Worm (Caenorhabditis elegans): ENCODE measurements around the gene chil-6.
"Not testable (repeated sequence)": the region's sequence is repeated elsewhere in the genome, so short reads cannot be mapped to it uniquely, and the experiment has no call there.

The chil-6 gene

DNA sequence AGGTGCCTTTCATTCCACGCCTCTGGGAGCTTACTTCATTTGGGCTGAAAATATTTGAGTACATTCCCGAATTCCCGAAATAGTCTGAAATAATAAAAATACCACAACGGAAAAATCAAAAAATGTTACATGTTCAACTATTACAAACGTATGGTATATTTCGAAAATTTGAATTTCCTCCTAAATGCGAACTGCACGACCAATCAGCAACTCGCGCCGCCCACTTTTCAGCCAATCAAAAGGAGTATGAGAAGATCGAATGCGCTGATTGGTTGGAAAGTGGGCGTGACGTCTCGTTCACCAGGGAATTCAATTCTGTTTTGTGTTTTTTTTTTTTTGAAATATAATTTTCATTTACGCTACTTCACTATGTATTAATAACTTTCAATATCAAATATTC, 11.0 kb upstream of the chil-6 start, which contains the start of gene old-1:
old-1 (minus strand) TSS at position 50 of the 400 bp plus-strand sequence.
- TF ChIP-seq lin-39 (tag; optimal IDR thresholded peaks at IDR 0.05) = no peak
- peak; percentile 51 for TF ChIP-seq nfya-1 (tag; optimal IDR thresholded peaks at IDR 0.05; ENCODE audit: insufficient read depth)
- TF ChIP-seq unc-62 (GFP tag; optimal IDR thresholded peaks at IDR 0.05) = no peak
- no peak for TF ChIP-seq unc-39 (tag; optimal IDR thresholded peaks at IDR 0.05)
- no peak for TF ChIP-seq pha-4 (tag; optimal IDR thresholded peaks at IDR 0.05)

ce11 chrII:9868207-9868606, 10.5 kb upstream of the chil-6 start:
- TF ChIP-seq unc-62 (GFP tag; optimal IDR thresholded peaks at IDR 0.05) = no peak
- no peak for TF ChIP-seq elt-1 (tag; optimal IDR thresholded peaks at IDR 0.05)

DNA sequence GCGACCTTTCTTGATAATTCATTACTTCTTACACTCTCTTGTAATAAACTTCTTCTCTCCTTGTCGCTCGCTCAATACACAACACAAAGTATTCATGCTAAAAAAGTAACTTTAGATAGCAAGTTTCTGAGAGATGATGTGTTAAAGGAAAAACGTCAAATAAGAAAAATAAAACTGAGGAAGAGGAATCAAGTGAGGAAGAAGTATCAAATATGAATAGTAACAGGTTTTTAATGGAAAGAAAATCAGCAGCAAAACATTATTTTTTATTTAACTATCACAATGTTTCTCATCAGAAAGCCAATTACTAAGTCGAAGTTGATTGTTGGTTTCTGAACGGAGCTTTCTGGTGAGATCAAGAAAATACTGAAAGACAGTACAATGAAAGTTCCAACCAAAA, 8.7 kb upstream of the chil-6 start, which contains the start of gene chil-1:
chil-1 (minus strand) TSS at position 101 of the 400 bp plus-strand sequence.
- not testable (repeated sequence) for TF ChIP-seq pqm-1, jun-1, elt-1 (tag; optimal IDR thresholded peaks at IDR 0.05)

ce11 chrII:9862147-9862546, 4.5 kb upstream of the chil-6 start, which contains the start of gene C08H9.18:
Gene C08H9.18, minus strand, starts transcription at chrII:9862247.
- no peak for TF ChIP-seq egl-27 (tag; optimal IDR thresholded peaks at IDR 0.05)
- TF ChIP-seq mdl-1 (tag; optimal IDR thresholded peaks at IDR 0.05) = no peak
- no peak for TF ChIP-seq zag-1 (tag; optimal IDR thresholded peaks at IDR 0.05)
- no peak for TF ChIP-seq ama-1 (optimal IDR thresholded peaks at IDR 0.05)
- no peak for TF ChIP-seq nhr-23 (tag; optimal IDR thresholded peaks at IDR 0.05)
- TF ChIP-seq ceh-28 (tag; optimal IDR thresholded peaks at IDR 0.05) = no peak
- TF ChIP-seq pha-4 (tag; optimal IDR thresholded peaks at IDR 0.05) = no peak
- TF ChIP-seq nhr-28 (tag; optimal IDR thresholded peaks at IDR 0.05) = no peak
- TF ChIP-seq hmg-11 (tag; optimal IDR thresholded peaks at IDR 0.05) = no peak

DNA sequence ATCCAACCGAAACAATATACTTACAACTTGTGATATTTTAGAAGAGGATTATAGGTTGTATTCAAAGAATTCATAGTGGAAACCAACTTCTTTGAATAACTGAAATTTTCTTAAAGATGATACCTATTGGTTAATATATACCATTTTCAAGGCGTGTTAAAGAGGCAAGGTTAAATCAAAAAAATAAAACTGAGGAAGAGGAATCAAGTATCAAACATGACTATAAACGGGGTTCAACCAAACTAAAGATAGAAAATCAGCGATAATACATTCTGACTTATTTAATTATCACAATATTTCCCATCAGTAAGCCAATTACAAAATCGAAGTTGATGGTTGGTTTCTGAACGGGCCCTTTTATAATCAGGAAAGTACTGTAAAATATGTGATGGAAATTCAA, 3.7 kb upstream of the chil-6 start, which contains the start of gene chil-3:
chil-3 (minus strand) TSS at position 101 of the 400 bp plus-strand sequence.
- TF ChIP-seq fkh-10 (GFP tag; optimal IDR thresholded peaks at IDR 0.05) = no peak
- TF ChIP-seq ZK546.5 (tag; optimal IDR thresholded peaks at IDR 0.05) = no peak
- no peak for TF ChIP-seq sea-2 (GFP tag; optimal IDR thresholded peaks at IDR 0.05)
- no peak for TF ChIP-seq nhr-67 (tag; optimal IDR thresholded peaks at IDR 0.05)
- no peak for TF ChIP-seq ztf-11 (tag; optimal IDR thresholded peaks at IDR 0.05)
- TF ChIP-seq elt-3 (tag; optimal IDR thresholded peaks at IDR 0.05) = no peak
- TF ChIP-seq elt-1 (tag; optimal IDR thresholded peaks at IDR 0.05) = no peak
- TF ChIP-seq daf-12 (tag; optimal IDR thresholded peaks at IDR 0.05) = no peak
- no peak for TF ChIP-seq zag-1 (tag; optimal IDR thresholded peaks at IDR 0.05)
- no peak for TF ChIP-seq tbx-2 (tag; optimal IDR thresholded peaks at IDR 0.05)
- TF ChIP-seq ceh-28 (tag; optimal IDR thresholded peaks at IDR 0.05) = no peak
- no peak for TF ChIP-seq nhr-237 (tag; optimal IDR thresholded peaks at IDR 0.05)
- no peak for TF ChIP-seq ceh-16 (tag; optimal IDR thresholded peaks at IDR 0.05)
- TF ChIP-seq jun-1 (tag; optimal IDR thresholded peaks at IDR 0.05) = no peak
- TF ChIP-seq ztf-4 (tag; optimal IDR thresholded peaks at IDR 0.05) = no peak
- TF ChIP-seq pqm-1 (tag; optimal IDR thresholded peaks at IDR 0.05) = no peak
- TF ChIP-seq hmg-11 (tag; optimal IDR thresholded peaks at IDR 0.05) = no peak

DNA sequence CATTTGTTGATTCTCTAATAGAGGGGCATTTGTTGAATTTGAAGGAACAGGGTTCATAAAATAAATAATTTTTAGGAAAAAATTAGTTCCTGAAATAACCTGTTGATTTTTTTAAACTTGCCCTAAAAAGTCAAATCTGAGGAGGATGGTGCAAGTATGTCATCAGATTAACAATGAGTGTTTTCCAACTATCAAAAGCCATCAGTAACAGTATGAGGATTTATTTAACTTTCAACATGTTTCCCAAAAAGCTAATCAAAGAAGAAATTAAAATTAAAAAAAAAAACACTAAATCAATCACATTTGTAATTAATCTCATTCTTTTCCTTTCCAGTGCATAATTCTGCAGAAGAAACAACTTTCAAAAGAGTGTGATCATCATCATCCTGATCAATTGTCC, 1.9 kb upstream of the chil-6 start, which contains the start of gene chil-5:
chil-5 (minus strand) TSS at position 101 of the 400 bp plus-strand sequence.
- TF ChIP-seq jun-1 (tag; optimal IDR thresholded peaks at IDR 0.05) = no peak
- no peak for TF ChIP-seq nhr-23 (tag; optimal IDR thresholded peaks at IDR 0.05)
- TF ChIP-seq ceh-28 (tag; optimal IDR thresholded peaks at IDR 0.05) = no peak
- no peak for TF ChIP-seq ZK546.5 (tag; optimal IDR thresholded peaks at IDR 0.05)
- TF ChIP-seq egl-5 (tag; optimal IDR thresholded peaks at IDR 0.05) = no peak
- TF ChIP-seq mdl-1 (tag; optimal IDR thresholded peaks at IDR 0.05) = no peak
- TF ChIP-seq lin-15B (tag; optimal IDR thresholded peaks at IDR 0.05) = no peak
- TF ChIP-seq nhr-237 (tag; optimal IDR thresholded peaks at IDR 0.05) = no peak
- TF ChIP-seq aly-2 (tag; optimal IDR thresholded peaks at IDR 0.05) = no peak
- no peak for TF ChIP-seq ceh-16 (tag; optimal IDR thresholded peaks at IDR 0.05)
- TF ChIP-seq sea-2 (GFP tag; optimal IDR thresholded peaks at IDR 0.05) = no peak
- TF ChIP-seq ztf-4 (tag; optimal IDR thresholded peaks at IDR 0.05) = no peak
- TF ChIP-seq zag-1 (tag; optimal IDR thresholded peaks at IDR 0.05) = no peak
- TF ChIP-seq nhr-25 (tag; optimal IDR thresholded peaks at IDR 0.05) = no peak
- no peak for TF ChIP-seq fos-1 (tag; optimal IDR thresholded peaks at IDR 0.05)
- no peak for TF ChIP-seq nfya-1 (tag; optimal IDR thresholded peaks at IDR 0.05; ENCODE audit: insufficient read depth)
- no peak for TF ChIP-seq unc-62 (GFP tag; optimal IDR thresholded peaks at IDR 0.05)
- TF ChIP-seq fkh-10 (GFP tag; optimal IDR thresholded peaks at IDR 0.05) = no peak
